Worm (Caenorhabditis elegans): Measurements from ENCODE around the gene F13H10.3.

- TF ChIP-seq klf-2 (GFP tag; conservative IDR thresholded peaks at IDR 0.05): no peak
- no peak for TF ChIP-seq flt-1 (GFP tag; IDR thresholded peaks at IDR 0.05)
- no peak for TF ChIP-seq cog-1 (tag; optimal IDR thresholded peaks at IDR 0.05)
Observed at ce11 chrIV:10964688-10965087, 51.1 kb downstream of the F13H10.3 start.

All from whole organism, midembryonic.